Fruit fly (Drosophila melanogaster): ENCODE data around the gene kirre.

- TF ChIP-seq h (optimal IDR thresholded peaks at IDR 0.05) = no peak
- no peak for TF ChIP-seq Myc (optimal IDR thresholded peaks at IDR 0.05)
- TF ChIP-seq psq (optimal IDR thresholded peaks at IDR 0.05) = no peak
- TF ChIP-seq insv (optimal IDR thresholded peaks at IDR 0.05) = no peak
- TF ChIP-seq Sin3A (optimal IDR thresholded peaks at IDR 0.05) = no peak
- no peak for TF ChIP-seq ttk (optimal IDR thresholded peaks at IDR 0.05)
These were observed 202.9 kb downstream of the kirre start, which contains the start of gene CG14422 for dm6 chrX:2943086-2943485.
